Fruit fly (Drosophila melanogaster): ENCODE measurements around the gene tow.

Gene tow

dm6 chr3L:6942831-6943114, at the start of gene tow:
tow (plus strand) TSS chr3L:6942856.
- no peak for TF ChIP-seq CG10348 (GFP tag; IDR thresholded peaks at IDR 0.05)
- no peak for TF ChIP-seq CG8159 (tag; optimal IDR thresholded peaks at IDR 0.05)
- TF ChIP-seq CG4496 (GFP tag; IDR thresholded peaks at IDR 0.05): 0 out of 3 replicates have a peak, but pooled peaks have one; percentile 7
- no peak for TF ChIP-seq Pif1B (GFP tag; optimal IDR thresholded peaks at IDR 0.05)

- TF ChIP-seq CG9948 (tag; optimal IDR thresholded peaks at IDR 0.05) (no peak), CG12605 (GFP tag; IDR thresholded peaks at IDR 0.05) (no peak), CG8301 (tag; optimal IDR thresholded peaks at IDR 0.05) (no peak), CG13204 (GFP tag; optimal IDR thresholded peaks at IDR 0.05) (no peak), Pif1A (GFP tag; optimal IDR thresholded peaks at IDR 0.05) (no peak), Snoo (tag; optimal IDR thresholded peaks at IDR 0.05) (no peak), rn (GFP tag; IDR thresholded peaks at IDR 0.05) (no peak), CG10348 (GFP tag; IDR thresholded peaks at IDR 0.05) (no peak), fd96Ca (GFP tag; IDR thresholded peaks at IDR 0.05) (no peak), gl (tag; optimal IDR thresholded peaks at IDR 0.05) (no peak), CG15710 (tag; optimal IDR thresholded peaks at IDR 0.05) (no peak), Ets98B (GFP tag; IDR thresholded peaks at IDR 0.05) (no peak), CG34367 (tag; optimal IDR thresholded peaks at IDR 0.05) (no peak), CG14655 (GFP tag; optimal IDR thresholded peaks at IDR 0.05) (no peak), CG4496 (GFP tag; IDR thresholded peaks at IDR 0.05) (no peak), Pif1B (GFP tag; optimal IDR thresholded peaks at IDR 0.05) (no peak), D1 (tag; optimal IDR thresholded peaks at IDR 0.05) (no peak)
Observed at dm6 chr3L:6899286-6899685, 43.4 kb upstream of the tow start.

DNA sequence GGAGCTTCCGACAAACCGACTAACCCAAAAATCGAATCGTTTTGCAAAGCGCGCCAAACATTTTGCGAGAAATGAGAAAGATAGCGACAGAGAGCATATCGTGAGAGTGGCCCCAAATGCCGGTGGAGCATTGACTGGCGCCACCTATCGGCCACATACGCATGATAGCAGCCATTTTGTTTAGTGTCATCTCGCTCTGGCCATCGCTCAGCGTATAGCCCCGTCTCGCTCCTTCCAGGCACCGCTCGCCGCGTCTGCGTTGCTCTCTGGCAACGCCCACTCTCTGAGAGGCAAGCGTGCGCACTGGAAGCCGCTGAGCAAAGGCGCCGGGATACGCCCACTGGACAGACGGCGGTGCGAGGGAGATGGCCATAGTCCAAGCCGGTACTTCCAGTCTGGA, 38.7 kb upstream of the tow start:
- TF ChIP-seq EcR (GFP tag; optimal IDR thresholded peaks at IDR 0.05) (no peak), gl (tag; optimal IDR thresholded peaks at IDR 0.05) (peak; percentile 4), Snoo (tag; optimal IDR thresholded peaks at IDR 0.05) (no peak), CG10348 (GFP tag; IDR thresholded peaks at IDR 0.05) (no peak), CG14655 (GFP tag; optimal IDR thresholded peaks at IDR 0.05) (no peak), CG12605 (GFP tag; IDR thresholded peaks at IDR 0.05) (no peak), CG8159 (tag; optimal IDR thresholded peaks at IDR 0.05) (peak; percentile 12), CG15710 (tag; optimal IDR thresholded peaks at IDR 0.05) (peak; percentile 1), CG9948 (tag; optimal IDR thresholded peaks at IDR 0.05) (no peak), CG32121 (GFP tag; IDR thresholded peaks at IDR 0.05) (peak; percentile 43; the same call in 1 of the 2 replicates), CG4496 (GFP tag; IDR thresholded peaks at IDR 0.05) (peak; percentile 65; the same call in 1 of the 3 replicates), D1 (tag; optimal IDR thresholded peaks at IDR 0.05) (no peak), Pif1A (GFP tag; optimal IDR thresholded peaks at IDR 0.05) (no peak), CG8301 (tag; optimal IDR thresholded peaks at IDR 0.05) (no peak), Pif1B (GFP tag; optimal IDR thresholded peaks at IDR 0.05) (no peak), rn (GFP tag; IDR thresholded peaks at IDR 0.05) (no peak), CG17806 (tag; optimal IDR thresholded peaks at IDR 0.05) (no peak), CG13204 (GFP tag; optimal IDR thresholded peaks at IDR 0.05) (peak; percentile 60), Ets98B (GFP tag; IDR thresholded peaks at IDR 0.05) (no peak; the same call in 1 of the 2 replicates), CG34367 (tag; optimal IDR thresholded peaks at IDR 0.05) (no peak), fd96Ca (GFP tag; IDR thresholded peaks at IDR 0.05) (peak; percentile 65; the same call in 2 of the 3 replicates)

- TF ChIP-seq D1 (tag; optimal IDR thresholded peaks at IDR 0.05) (peak; percentile 29), CG14655 (GFP tag; optimal IDR thresholded peaks at IDR 0.05) (no peak)
Observed at dm6 chr3L:6906758-6907157, 35.9 kb upstream of the tow start.

- no peak for TF ChIP-seq CG10348 (GFP tag; IDR thresholded peaks at IDR 0.05)
- no peak for TF ChIP-seq rn (GFP tag; IDR thresholded peaks at IDR 0.05)
- TF ChIP-seq gl (tag; optimal IDR thresholded peaks at IDR 0.05): no peak
- TF ChIP-seq D1 (tag; optimal IDR thresholded peaks at IDR 0.05): no peak
- TF ChIP-seq CG8301 (tag; optimal IDR thresholded peaks at IDR 0.05): no peak
- no peak for TF ChIP-seq CG17806 (tag; optimal IDR thresholded peaks at IDR 0.05)
- no peak for TF ChIP-seq CG32121 (GFP tag; IDR thresholded peaks at IDR 0.05)
- TF ChIP-seq CG14655 (GFP tag; optimal IDR thresholded peaks at IDR 0.05): no peak
- no peak for TF ChIP-seq CG12605 (GFP tag; IDR thresholded peaks at IDR 0.05)
- no peak for TF ChIP-seq Snoo (tag; optimal IDR thresholded peaks at IDR 0.05)
- TF ChIP-seq EcR (GFP tag; optimal IDR thresholded peaks at IDR 0.05): no peak
- TF ChIP-seq CG9948 (tag; optimal IDR thresholded peaks at IDR 0.05): no peak
- TF ChIP-seq Pif1B (GFP tag; optimal IDR thresholded peaks at IDR 0.05): no peak
- no peak for TF ChIP-seq CG4496 (GFP tag; IDR thresholded peaks at IDR 0.05)
Observed at dm6 chr3L:6911219-6911618, 31.4 kb upstream of the tow start.

DNA sequence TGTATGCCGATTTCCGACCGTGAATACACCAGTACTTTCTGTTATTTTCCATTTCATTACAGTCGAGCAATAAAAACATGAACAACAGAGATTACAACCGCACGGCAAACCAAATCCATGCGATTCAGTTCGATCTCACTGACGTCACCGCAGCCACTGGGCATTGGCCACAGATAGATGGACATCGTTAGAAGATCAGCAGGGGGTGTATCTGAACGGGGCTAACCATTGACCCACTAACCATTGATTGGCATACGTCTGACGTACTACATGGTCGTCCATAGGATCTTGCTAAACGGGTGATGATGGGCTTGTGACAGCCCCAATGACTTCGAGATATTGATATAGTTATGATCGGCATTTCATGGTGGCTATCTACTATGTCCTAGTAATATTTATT, 28.8 kb upstream of the tow start:
- TF ChIP-seq Pif1A (GFP tag; optimal IDR thresholded peaks at IDR 0.05): no peak
- TF ChIP-seq Pif1B (GFP tag; optimal IDR thresholded peaks at IDR 0.05): no peak
- TF ChIP-seq CG8301 (tag; optimal IDR thresholded peaks at IDR 0.05): no peak

- TF ChIP-seq fd96Ca (GFP tag; IDR thresholded peaks at IDR 0.05): no peak
- no peak for TF ChIP-seq CG9948 (tag; optimal IDR thresholded peaks at IDR 0.05)
Observed at dm6 chr3L:6914776-6915175, 27.9 kb upstream of the tow start, which contains the start of gene Prat2. Prat2 (minus strand) TSS chr3L:6914876.

- TF ChIP-seq CG15710 (tag; optimal IDR thresholded peaks at IDR 0.05) (no peak), rn (GFP tag; IDR thresholded peaks at IDR 0.05) (no peak), CG32121 (GFP tag; IDR thresholded peaks at IDR 0.05) (no peak), D1 (tag; optimal IDR thresholded peaks at IDR 0.05) (no peak), EcR (GFP tag; optimal IDR thresholded peaks at IDR 0.05) (no peak), Snoo (tag; optimal IDR thresholded peaks at IDR 0.05) (no peak), Pif1A (GFP tag; optimal IDR thresholded peaks at IDR 0.05) (no peak), Ets98B (GFP tag; IDR thresholded peaks at IDR 0.05) (no peak), CG10348 (GFP tag; IDR thresholded peaks at IDR 0.05) (no peak)
Observed at dm6 chr3L:6919213-6919612, 23.4 kb upstream of the tow start.

All from whole organism, pupa.